Fruit fly (Drosophila melanogaster) whole organism, embryonic: ENCODE data around the gene CG13898.
A peak's percentile ranks its signal among the peaks of the same experiment; 100 is the strongest.

Experiments used
- Atf6 ChIP-seq: fragments of 200-800 bp; sonication (Bioruptor generic); IDR thresholded peaks from 2 replicates; pipeline ENCODE4 v1.3.6; 2022; ENCODE audit warnings: missing biosample characterization, missing genetic modification characterization
- Bdp1 ChIP-seq: fragments of 200-800 bp; sonication (Bioruptor generic); optimal IDR thresholded peaks from 3 replicates; lab custom pipeline; 2016; ENCODE audit warnings: missing biosample characterization, missing genetic modification characterization
- CG11093 ChIP-seq: fragments of 200-800 bp; sonication (Bioruptor generic); IDR thresholded peaks from 3 replicates; pipeline ENCODE4 v1.3.6; 2022; ENCODE audit warnings: missing biosample characterization, missing genetic modification characterization
- CG13624 ChIP-seq: fragments of 200-800 bp; sonication (Bioruptor generic); optimal IDR thresholded peaks from 2 replicates; lab custom pipeline; 2016; ENCODE audit warnings: missing biosample characterization, missing genetic modification characterization
- CG17361 ChIP-seq: fragments of 200-800 bp; sonication (Bioruptor generic); IDR thresholded peaks from 3 replicates; pipeline ENCODE4 v1.3.6; 2022; ENCODE audit warnings: missing biosample characterization, missing genetic modification characterization
- CG18262 ChIP-seq: fragments of 200-800 bp; optimal IDR thresholded peaks from 3 replicates; lab custom pipeline; 2019; ENCODE audit warnings: missing biosample characterization, mild to moderate bottlenecking, missing genetic modification characterization, moderate library complexity
- CG2875 ChIP-seq: fragments of 200-800 bp; sonication (Bioruptor generic); optimal IDR thresholded peaks from 2 replicates; lab custom pipeline; 2017; ENCODE audit warnings: missing biosample characterization, mild to moderate bottlenecking, missing genetic modification characterization, missing genetic modification reagents
- CG7839 ChIP-seq: fragments of 200-800 bp; sonication (Bioruptor generic); optimal IDR thresholded peaks from 3 replicates; lab custom pipeline; 2018; ENCODE audit warnings: missing biosample characterization, mild to moderate bottlenecking, missing genetic modification characterization, moderate library complexity
- Dek ChIP-seq: fragments of 200-800 bp; sonication (Bioruptor generic); optimal IDR thresholded peaks from 3 replicates; lab custom pipeline; 2019; ENCODE audit warnings: missing biosample characterization, mild to moderate bottlenecking, missing genetic modification characterization, moderate library complexity
- Doc2 ChIP-seq: fragments of 200-800 bp; sonication (Bioruptor generic); IDR thresholded peaks from 2 replicates; pipeline ENCODE4 v1.3.6; 2022; ENCODE audit warnings: missing biosample characterization, missing genetic modification characterization
- E2f2 ChIP-seq: fragments of 200-800 bp; sonication (Bioruptor generic); IDR thresholded peaks from 2 replicates; pipeline ENCODE4 v1.3.6; 2022; ENCODE audit warnings: missing biosample characterization, missing genetic modification characterization
- Ets97D ChIP-seq: fragments of 200-800 bp; sonication (Bioruptor generic); optimal IDR thresholded peaks from 3 replicates; lab custom pipeline; 2016; ENCODE audit warnings: missing biosample characterization, missing genetic modification characterization
- Gug ChIP-seq: fragments of 200-800 bp; sonication (Bioruptor generic); IDR thresholded peaks from 4 replicates; pipeline ENCODE4 v1.3.6; 2022; ENCODE audit warnings: missing biosample characterization, missing genetic modification characterization
- HLH54F ChIP-seq: fragments of 200-800 bp; sonication (Bioruptor generic); optimal IDR thresholded peaks from 3 replicates; lab custom pipeline; 2016; ENCODE audit warnings: missing biosample characterization, missing genetic modification characterization
- HmgD ChIP-seq: fragments of 200-800 bp; sonication (Bioruptor generic); optimal IDR thresholded peaks from 3 replicates; lab custom pipeline; 2016; ENCODE audit warnings: missing biosample characterization, missing genetic modification characterization
- Hmx ChIP-seq: fragments of 200-800 bp; sonication (Bioruptor generic); optimal IDR thresholded peaks from 2 replicates; lab custom pipeline; 2016; ENCODE audit warnings: missing biosample characterization, missing genetic modification characterization
- Med ChIP-seq: fragments of 200-800 bp; sonication (Bioruptor generic); peaks from one replicate; lab custom pipeline; 2016; ENCODE audit warnings: missing biosample characterization, missing genetic modification characterization, mild to moderate bottlenecking, inconsistent platforms, moderate library complexity
- NFAT ChIP-seq: fragments of 200-800 bp; sonication (Bioruptor generic); IDR thresholded peaks from 2 replicates; pipeline ENCODE4 v1.3.6; 2022; ENCODE audit warnings: missing biosample characterization, missing genetic modification characterization
- Nf-YA ChIP-seq: fragments of 200-800 bp; sonication (Bioruptor generic); IDR thresholded peaks from 2 replicates; pipeline ENCODE4 v1.3.6; 2022; ENCODE audit warnings: missing biosample characterization, missing genetic modification characterization
- Opbp ChIP-seq: fragments of 200-800 bp; sonication (Bioruptor generic); IDR thresholded peaks from 3 replicates; pipeline ENCODE4 v1.3.6; 2022; ENCODE audit warnings: missing biosample characterization, missing genetic modification characterization; ENCODE audit not compliant: partially characterized antibody
- PHDP ChIP-seq: fragments of 200-800 bp; sonication (Bioruptor generic); optimal IDR thresholded peaks from 3 replicates; lab custom pipeline; 2018; ENCODE audit warnings: missing biosample characterization, mild to moderate bottlenecking, missing genetic modification characterization, moderate library complexity
- Rx ChIP-seq: fragments of 200-800 bp; sonication (Bioruptor generic); IDR thresholded peaks from 2 replicates; pipeline ENCODE4 v1.3.6; 2022; ENCODE audit warnings: missing biosample characterization, missing genetic modification characterization
- Scr ChIP-seq: fragments of 200-800 bp; sonication (Bioruptor generic); IDR thresholded peaks from 2 replicates; pipeline ENCODE4 v1.3.6; 2022; ENCODE audit warnings: missing biosample characterization, missing genetic modification characterization; ENCODE audit not compliant: partially characterized antibody
- Stat92E ChIP-seq, 3 experiments: fragments of >200 bp in 2 of 3; fragments of 200-800 bp in 1 of 3; sonication (Bioruptor generic) in 1 of 3; optimal IDR thresholded peaks; 2 replicates each; lab custom pipeline; 2017 to 2019; ENCODE audit warnings: missing biosample characterization in 3 of 3, missing genetic modification characterization in 3 of 3, mild to moderate bottlenecking in 1 of 3, moderate library complexity in 1 of 3
- Trl ChIP-seq, 3 experiments: fragments of >200 bp in 2 of 3; fragments of 200-800 bp in 1 of 3; sonication (Bioruptor generic) in 1 of 3; optimal IDR thresholded peaks; 2 replicates in 1 of 3; 3 replicates in 2 of 3; lab custom pipeline; 2016 to 2017; ENCODE audit warnings: missing biosample characterization in 1 of 3, missing genetic modification characterization in 1 of 3
- YL-1 ChIP-seq: fragments of 200-800 bp; sonication (Bioruptor generic); optimal IDR thresholded peaks from 3 replicates; lab custom pipeline; 2017; ENCODE audit warnings: missing biosample characterization, mild to moderate bottlenecking, missing genetic modification characterization
- ab ChIP-seq: fragments of 200-800 bp; sonication (Bioruptor generic); optimal IDR thresholded peaks from 2 replicates; lab custom pipeline; 2016; ENCODE audit warnings: missing biosample characterization, missing genetic modification characterization
- amos ChIP-seq: fragments of 200-800 bp; sonication (Bioruptor generic); IDR thresholded peaks from 2 replicates; pipeline ENCODE4 v1.3.6; 2022; ENCODE audit warnings: missing biosample characterization, missing genetic modification characterization; ENCODE audit not compliant: partially characterized antibody
- ara ChIP-seq: fragments of 200-800 bp; sonication (Bioruptor generic); IDR thresholded peaks from 2 replicates; pipeline ENCODE4 v1.3.6; 2022; ENCODE audit warnings: missing biosample characterization, missing genetic modification characterization
- bigmax ChIP-seq: fragments of 200-800 bp; sonication (Bioruptor generic); optimal IDR thresholded peaks from 2 replicates; lab custom pipeline; 2018; ENCODE audit warnings: missing biosample characterization, mild to moderate bottlenecking, missing genetic modification characterization
- bowl ChIP-seq: fragments of 200-800 bp; sonication (Bioruptor generic); IDR thresholded peaks from 2 replicates; pipeline ENCODE4 v1.3.6; 2022; ENCODE audit warnings: missing biosample characterization, missing genetic modification characterization
- chinmo ChIP-seq: fragments of 200-800 bp; sonication (Bioruptor generic); IDR thresholded peaks from 4 replicates; pipeline ENCODE4 v1.3.6; 2022; ENCODE audit warnings: missing biosample characterization, missing genetic modification characterization; ENCODE audit not compliant: partially characterized antibody
- chm ChIP-seq: fragments of 200-800 bp; sonication (Bioruptor generic); IDR thresholded peaks from 2 replicates; pipeline ENCODE4 v1.3.6; 2022; ENCODE audit warnings: missing biosample characterization, missing genetic modification characterization
- ci ChIP-seq: fragments of 200-800 bp; sonication (Bioruptor generic); IDR thresholded peaks from 3 replicates; pipeline ENCODE4 v1.3.6; 2022; ENCODE audit warnings: missing biosample characterization, missing genetic modification characterization
- dm ChIP-seq: fragments of 200-800 bp; sonication (Bioruptor generic); optimal IDR thresholded peaks from 3 replicates; lab custom pipeline; 2016; ENCODE audit warnings: missing biosample characterization, missing genetic modification characterization
- ewg ChIP-seq: fragments of 200-800 bp; sonication (Bioruptor generic); optimal IDR thresholded peaks from 3 replicates; lab custom pipeline; 2017; ENCODE audit warnings: mild to moderate bottlenecking, missing biosample characterization, missing genetic modification reagents, missing genetic modification characterization
- fd96Cb ChIP-seq: fragments of 200-800 bp; sonication (Bioruptor generic); optimal IDR thresholded peaks from 2 replicates; lab custom pipeline; 2018; ENCODE audit warnings: missing biosample characterization, mild to moderate bottlenecking, missing genetic modification characterization, moderate library complexity
- h ChIP-seq: fragments of >200 bp; optimal IDR thresholded peaks from 2 replicates; lab custom pipeline; 2017
- inv ChIP-seq: fragments of 200-800 bp; sonication (Bioruptor generic); IDR thresholded peaks from 2 replicates; pipeline ENCODE4 v1.3.6; 2022; ENCODE audit warnings: missing biosample characterization, missing genetic modification characterization; ENCODE audit not compliant: partially characterized antibody
- ken ChIP-seq: fragments of 200-800 bp; sonication (Bioruptor generic); IDR thresholded peaks from 3 replicates; pipeline ENCODE4 v1.3.6; 2022; ENCODE audit warnings: missing biosample characterization, missing genetic modification characterization
- lov ChIP-seq, 2 experiments: fragments of 200-800 bp in 1 of 2; fragments of >200 bp in 1 of 2; sonication (Bioruptor generic) in 1 of 2; IDR thresholded peaks in 1 of 2; optimal IDR thresholded peaks in 1 of 2; 2 replicates in 1 of 2; 3 replicates in 1 of 2; pipeline versions ENCODE4 v1.3.6 to Lab custom; 2017 to 2022; ENCODE audit warnings: missing biosample characterization in 1 of 2, missing genetic modification characterization in 1 of 2
- nerfin-2 ChIP-seq: fragments of 200-800 bp; sonication (Bioruptor generic); IDR thresholded peaks from 2 replicates; pipeline ENCODE4 v1.3.6; 2022; ENCODE audit warnings: missing biosample characterization, missing genetic modification characterization; ENCODE audit not compliant: partially characterized antibody
- onecut ChIP-seq: fragments of 200-800 bp; sonication (Bioruptor generic); IDR thresholded peaks from 2 replicates; pipeline ENCODE4 v1.3.6; 2022; ENCODE audit warnings: missing biosample characterization, missing genetic modification characterization
- sens ChIP-seq: fragments of 200-800 bp; sonication (Bioruptor generic); peaks from one replicate; lab custom pipeline; 2016; ENCODE audit warnings: missing biosample characterization, missing genetic modification characterization
- so ChIP-seq: fragments of 200-800 bp; sonication (Bioruptor generic); IDR thresholded peaks from 3 replicates; pipeline ENCODE4 v1.3.6; 2022; ENCODE audit warnings: missing biosample characterization, missing genetic modification characterization
- tll ChIP-seq, 2 experiments: fragments of 200-800 bp in 1 of 2; fragments of >200 bp in 1 of 2; sonication (Bioruptor generic) in 1 of 2; optimal IDR thresholded peaks; 2 replicates each; lab custom pipeline; 2017 to 2019; ENCODE audit warnings: missing biosample characterization in 2 of 2, missing genetic modification characterization in 2 of 2, mild to moderate bottlenecking in 1 of 2, moderate library complexity in 1 of 2
- tna ChIP-seq: fragments of 200-800 bp; sonication (Bioruptor generic); IDR thresholded peaks from 2 replicates; pipeline ENCODE4 v1.3.6; 2022; ENCODE audit warnings: missing biosample characterization, missing genetic modification characterization; ENCODE audit not compliant: partially characterized antibody
- trh ChIP-seq: fragments of 200-800 bp; sonication (Bioruptor generic); optimal IDR thresholded peaks from 2 replicates; lab custom pipeline; 2016; ENCODE audit warnings: missing biosample characterization, missing genetic modification characterization
- yki ChIP-seq: fragments of >200 bp; optimal IDR thresholded peaks from 3 replicates; lab custom pipeline; 2018

The CG13898 gene

DNA sequence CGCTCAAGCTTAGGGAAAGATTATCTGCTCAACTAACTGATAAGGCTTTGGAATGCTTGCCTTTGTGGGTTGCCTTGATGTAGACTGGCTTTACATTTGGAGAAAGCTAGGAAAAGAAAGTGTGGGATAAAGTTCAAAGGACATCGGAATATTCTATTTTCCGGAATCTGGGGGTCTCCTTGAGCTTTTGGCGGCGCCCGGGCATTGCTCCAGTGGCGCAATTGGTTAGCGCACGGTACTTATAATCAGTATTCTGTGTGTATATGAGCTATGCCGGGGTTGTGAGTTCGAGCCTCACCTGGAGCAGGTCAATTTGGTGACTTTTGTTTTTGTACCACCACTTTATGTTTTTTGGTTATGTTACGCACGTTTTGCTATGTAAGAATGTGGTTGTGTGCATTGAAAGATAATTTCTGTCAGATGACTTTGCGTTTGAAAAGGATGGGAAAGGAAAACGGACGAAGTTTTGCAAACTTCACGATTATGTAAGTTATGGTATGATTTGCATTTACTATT lies 33.6 kb downstream of the CG13898 start (continued):
- TF ChIP-seq HLH54F (GFP tag; lab: Kevin White, UChicago): no peak
- peak; percentile 82 for TF ChIP-seq bigmax (GFP tag; lab: Kevin White, UChicago)
- peak; percentile 39 for TF ChIP-seq amos
- TF ChIP-seq yki (lab: Kevin White, UChicago): no peak
- TF ChIP-seq Dek (tag; lab: Kevin White, UChicago): no peak
- TF ChIP-seq CG2875 (GFP tag; lab: Kevin White, UChicago): no peak
- no peak for TF ChIP-seq Nf-YA (GFP tag; lab: Robert Waterston, UW)
- TF ChIP-seq Opbp (GFP tag; lab: Robert Waterston, UW): peak; percentile 49; the same call in 2 of the 3 replicates
- TF ChIP-seq ewg (GFP tag; lab: Kevin White, UChicago): no peak
- no peak for TF ChIP-seq Hmx (GFP tag; lab: Kevin White, UChicago)
- peak; percentile 1 for TF ChIP-seq sens (GFP tag; lab: Kevin White, UChicago)
- 0 out of 2 replicates have a peak, but pooled peaks have one; percentile 11 for TF ChIP-seq bowl (GFP tag; lab: Robert Waterston, UW)
- TF ChIP-seq CG13624 (GFP tag; lab: Kevin White, UChicago): no peak
- TF ChIP-seq tll (GFP tag; optimal IDR thresholded peaks at IDR 0.05; lab: Kevin White, UChicago): no peak
- no peak for TF ChIP-seq lov (optimal IDR thresholded peaks at IDR 0.05; lab: Kevin White, UChicago)
- TF ChIP-seq lov (GFP tag; IDR thresholded peaks at IDR 0.05; lab: Robert Waterston, UW): no peak
- no peak for TF ChIP-seq CG11093 (GFP tag; lab: Robert Waterston, UW)
- TF ChIP-seq Doc2 (GFP tag; lab: Robert Waterston, UW): no peak
- no peak for TF ChIP-seq dm (GFP tag; lab: Kevin White, UChicago)
- no peak for TF ChIP-seq CG7839 (tag; lab: Kevin White, UChicago)
- peak; percentile 37; the same call in 1 of the 2 replicates for TF ChIP-seq tna (GFP tag; lab: Robert Waterston, UW)
- no peak for TF ChIP-seq YL-1 (GFP tag; lab: Kevin White, UChicago)
- TF ChIP-seq Rx (GFP tag; lab: Robert Waterston, UW): no peak
- no peak for TF ChIP-seq ara (GFP tag; lab: Robert Waterston, UW)
- TF ChIP-seq Gug (GFP tag; lab: Robert Waterston, UW): no peak
- no peak for TF ChIP-seq CG18262 (tag; lab: Kevin White, UChicago)
- peak; percentile 26 for TF ChIP-seq Scr
- no peak for TF ChIP-seq E2f2 (GFP tag; lab: Robert Waterston, UW)

DNA sequence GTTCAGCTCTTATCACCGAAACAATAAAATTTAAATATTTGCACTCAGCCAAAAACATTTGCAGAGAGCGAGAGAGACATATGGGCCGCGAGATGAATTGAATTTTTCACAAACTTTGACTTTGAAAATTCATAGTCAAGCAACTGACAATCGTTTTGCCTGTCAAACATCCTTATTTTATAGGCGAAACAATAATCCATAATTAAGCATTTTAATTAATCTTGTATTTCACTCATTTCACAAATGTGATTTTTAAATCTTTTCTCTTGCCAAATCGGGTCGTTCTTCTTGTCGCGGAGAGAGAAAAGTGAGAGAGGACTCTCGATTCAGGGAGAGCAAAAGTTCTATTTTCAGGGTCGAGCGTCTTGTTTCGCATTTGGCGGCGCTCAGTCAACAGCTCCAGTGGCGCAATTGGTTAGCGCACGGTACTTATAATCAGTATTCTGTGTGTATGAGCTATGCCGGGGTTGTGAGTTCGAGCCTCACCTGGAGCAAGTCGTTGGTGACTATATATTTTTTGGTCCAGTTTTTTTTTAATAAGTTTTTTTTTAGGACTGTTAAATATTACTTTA lies 34.7 kb downstream of the CG13898 start:
- TF ChIP-seq Atf6 (no peak), Trl (optimal IDR thresholded peaks at IDR 0.05; lab: Kevin White, UChicago) (peak; percentile 92 to 93), Trl (GFP tag; optimal IDR thresholded peaks at IDR 0.05; lab: Kevin White, UChicago) (peak; percentile 17), Stat92E (GFP tag; optimal IDR thresholded peaks at IDR 0.05; lab: Kevin White, UChicago) (peak in 1 of 3 experiments; percentile 74), ken (no peak), chinmo (peak; percentile 86; the same call in 2 of the 4 replicates), nerfin-2 (GFP tag; lab: Robert Waterston, UW) (peak; percentile 79), fd96Cb (no peak), so (GFP tag; lab: Robert Waterston, UW) (no peak), CG2875 (GFP tag; lab: Kevin White, UChicago) (no peak), Bdp1 (GFP tag; lab: Kevin White, UChicago) (peak; percentile 99), NFAT (GFP tag; lab: Robert Waterston, UW) (no peak), trh (GFP tag; lab: Kevin White, UChicago) (no peak), ci (GFP tag; lab: Robert Waterston, UW) (peak; percentile 34; the same call in 1 of the 3 replicates), chm (GFP tag; lab: Robert Waterston, UW) (peak; percentile 25; the same call in 1 of the 2 replicates), HmgD (GFP tag; lab: Kevin White, UChicago) (no peak), PHDP (tag; lab: Kevin White, UChicago) (no peak), Med (GFP tag; lab: Kevin White, UChicago) (peak; percentile 54), inv (GFP tag; lab: Robert Waterston, UW) (peak; percentile 50; the same call in 1 of the 2 replicates), Ets97D (GFP tag; lab: Kevin White, UChicago) (no peak), CG17361 (GFP tag; lab: Robert Waterston, UW) (no peak), onecut (no peak), h (lab: Kevin White, UChicago) (no peak), ab (GFP tag; lab: Kevin White, UChicago) (no peak)
